Worm (Caenorhabditis elegans) whole organism, early embryonic: ENCODE measurements around the gene bgal-2.

ENCODE experiments used
- B0310.2 ChIP-seq: sonication (generic microtip); optimal IDR thresholded peaks from 2 replicates; lab custom pipeline; 2016; ENCODE audit warnings: mild to moderate bottlenecking, missing genetic modification characterization, missing compliant biosample characterization
- aly-1 ChIP-seq: sonication (generic microtip); optimal IDR thresholded peaks from 2 replicates; lab custom pipeline; 2016; ENCODE audit warnings: missing genetic modification characterization, missing compliant biosample characterization
- ama-1 ChIP-seq: fragments of 150-350 bp; optimal IDR thresholded peaks from 2 replicates; lab custom pipeline; 2014
- ceh-36 ChIP-seq: sonication (generic microtip); optimal IDR thresholded peaks from 2 replicates; lab custom pipeline; 2016; ENCODE audit warnings: missing genetic modification characterization, inconsistent platforms, missing compliant biosample characterization
- ets-7 ChIP-seq: sonication (generic microtip); optimal IDR thresholded peaks from 2 replicates; lab custom pipeline; 2016; ENCODE audit warnings: missing genotype, missing genetic modification characterization, missing compliant biosample characterization
- flt-1 ChIP-seq: fragments of 200-800 bp; sonication (Bioruptor generic); IDR thresholded peaks from 2 replicates; pipeline ENCODE4 v1.3.6; 2022; ENCODE audit warnings: missing genetic modification characterization, missing compliant biosample characterization
- hmbx-1 ChIP-seq: sonication (generic microtip); optimal IDR thresholded peaks from 2 replicates; lab custom pipeline; 2016; ENCODE audit warnings: mild to moderate bottlenecking, missing genetic modification characterization, missing compliant biosample characterization
- hmg-4 ChIP-seq: fragments of 200-800 bp; sonication (Bioruptor generic); optimal IDR thresholded peaks from 2 replicates; lab custom pipeline; 2018; ENCODE audit warnings: mild to moderate bottlenecking, missing genetic modification characterization, missing compliant biosample characterization
- hnd-1 ChIP-seq: sonication (generic microtip); optimal IDR thresholded peaks from 2 replicates; lab custom pipeline; 2016; ENCODE audit warnings: missing genetic modification characterization, missing compliant biosample characterization
- scrt-1 ChIP-seq: fragments of 200-800 bp; sonication (Bioruptor generic); IDR thresholded peaks from 2 replicates; pipeline ENCODE4 v1.3.6; 2022; ENCODE audit warnings: missing genetic modification characterization, missing compliant biosample characterization
- sea-1 ChIP-seq: fragments of 200-800 bp; sonication (Bioruptor generic); conservative IDR thresholded peaks from 2 replicates; pipeline ENCODE4 v1.3.6; 2022; ENCODE audit warnings: missing genetic modification characterization, missing compliant biosample characterization
- tbx-11 ChIP-seq: fragments of 200-800 bp; sonication (Bioruptor generic); IDR thresholded peaks from 2 replicates; pipeline ENCODE4 v1.3.6; 2022; ENCODE audit warnings: missing genetic modification characterization, missing compliant biosample characterization
- tbx-37 ChIP-seq: fragments of 200-800 bp; sonication (Bioruptor generic); conservative IDR thresholded peaks from 2 replicates; pipeline ENCODE4 v1.3.6; 2022; ENCODE audit warnings: missing genetic modification reagents, missing genetic modification characterization, missing compliant biosample characterization
- tra-4 ChIP-seq: sonication (generic microtip); optimal IDR thresholded peaks from 2 replicates; lab custom pipeline; 2017; ENCODE audit warnings: missing genetic modification characterization, missing compliant biosample characterization

ce11 chrX:6744537-6744936, 39.7 kb upstream of the bgal-2 start:
- TF ChIP-seq sea-1 (GFP tag; lab: Robert Waterston, UW): no peak
- no peak for TF ChIP-seq ama-1
- no peak for TF ChIP-seq tra-4 (tag; lab: Kevin White, UChicago)
- TF ChIP-seq ceh-36 (tag; lab: Kevin White, UChicago): no peak
- TF ChIP-seq hnd-1 (tag; lab: Kevin White, UChicago): no peak
- TF ChIP-seq ets-7 (tag; lab: Kevin White, UChicago): no peak
- no peak for TF ChIP-seq scrt-1 (GFP tag; lab: Robert Waterston, UW)
- no peak for TF ChIP-seq hmg-4 (GFP tag; lab: Kevin White, UChicago)
- TF ChIP-seq aly-1 (tag; lab: Kevin White, UChicago): no peak
- TF ChIP-seq tbx-37 (GFP tag; lab: Robert Waterston, UW): no peak
- TF ChIP-seq tbx-11 (GFP tag; lab: Robert Waterston, UW): no peak
- TF ChIP-seq hmbx-1: no peak
- no peak for TF ChIP-seq flt-1 (GFP tag; lab: Robert Waterston, UW)
- TF ChIP-seq B0310.2 (tag; lab: Kevin White, UChicago): no peak
